Fruit fly (Drosophila melanogaster): ENCODE measurements around the gene CG4666.
A peak's percentile ranks its signal among the peaks of the same experiment; 100 is the strongest.

Gene CG4666

dm6 chrX:6067281-6068008, 10.1 kb downstream of the CG4666 start, which contains the start of gene CG5928 (continued):
- no peak for TF ChIP-seq CG4404 (GFP tag; IDR thresholded peaks at IDR 0.05)
- TF ChIP-seq CG14667 (GFP tag; IDR thresholded peaks at IDR 0.05): no peak
- TF ChIP-seq gcm2 (GFP tag; optimal IDR thresholded peaks at IDR 0.05): no peak
- peak; percentile 61 for TF ChIP-seq sisA (GFP tag; IDR thresholded peaks at IDR 0.05)
- no peak for TF ChIP-seq Taf1 (GFP tag; IDR thresholded peaks at IDR 0.05)
- no peak for TF ChIP-seq dm (GFP tag; optimal IDR thresholded peaks at IDR 0.05)
- TF ChIP-seq bab2 (GFP tag; optimal IDR thresholded peaks at IDR 0.05): no peak
- peak; percentile 5 for TF ChIP-seq CG6765 (GFP tag; optimal IDR thresholded peaks at IDR 0.05)
- TF ChIP-seq CG10959 (GFP tag; IDR thresholded peaks at IDR 0.05): no peak
- no peak for TF ChIP-seq CG1647 (GFP tag; optimal IDR thresholded peaks at IDR 0.05)
- no peak for TF ChIP-seq CG9932 (GFP tag; IDR thresholded peaks at IDR 0.05)
- TF ChIP-seq CG11723 (GFP tag; optimal IDR thresholded peaks at IDR 0.05): no peak
- TF ChIP-seq Rfx (GFP tag; IDR thresholded peaks at IDR 0.05): peak; percentile 17; the same call in 1 of the 2 replicates
- TF ChIP-seq Aef1 (GFP tag; IDR thresholded peaks at IDR 0.05): no peak; the same call in 2 of the 3 replicates
- no peak for TF ChIP-seq amos (GFP tag; IDR thresholded peaks at IDR 0.05; ENCODE audit: partially characterized antibody)
- no peak for TF ChIP-seq ase (GFP tag; IDR thresholded peaks at IDR 0.05)
- TF ChIP-seq luna (GFP tag; optimal IDR thresholded peaks at IDR 0.05): no peak
- no peak for TF ChIP-seq Bgb (GFP tag; IDR thresholded peaks at IDR 0.05; ENCODE audit: partially characterized antibody)
- TF ChIP-seq zen (tag; optimal IDR thresholded peaks at IDR 0.05): no peak
- TF ChIP-seq yki (optimal IDR thresholded peaks at IDR 0.05): no peak
- no peak for TF ChIP-seq CG1602 (GFP tag; optimal IDR thresholded peaks at IDR 0.05)
- TF ChIP-seq E2f1 (GFP tag; IDR thresholded peaks at IDR 0.05): peak; percentile 21; the same call in 1 of the 2 replicates
- TF ChIP-seq CG9437 (GFP tag; optimal IDR thresholded peaks at IDR 0.05): peak; percentile 15
- peak; percentile 41; the same call in 1 of the 3 replicates for TF ChIP-seq CG17361 (GFP tag; IDR thresholded peaks at IDR 0.05)
- TF ChIP-seq Trl (optimal IDR thresholded peaks at IDR 0.05): no peak
- no peak for TF ChIP-seq Trl (GFP tag; optimal IDR thresholded peaks at IDR 0.05)
- no peak for TF ChIP-seq bbx (GFP tag; IDR thresholded peaks at IDR 0.05; ENCODE audit: partially characterized antibody)
- TF ChIP-seq Hey (tag; optimal IDR thresholded peaks at IDR 0.05): no peak
- no peak for TF ChIP-seq sr (GFP tag; IDR thresholded peaks at IDR 0.05)
- peak; percentile 9; the same call in 1 of the 2 replicates for TF ChIP-seq sob (GFP tag; IDR thresholded peaks at IDR 0.05)
- TF ChIP-seq lab (GFP tag; optimal IDR thresholded peaks at IDR 0.05): peak; percentile 45
- no peak for TF ChIP-seq CG13287 (GFP tag; IDR thresholded peaks at IDR 0.05; ENCODE audit: partially characterized antibody)
- TF ChIP-seq CHES-1-like (GFP tag; optimal IDR thresholded peaks at IDR 0.05): no peak
- TF ChIP-seq CG30431 (GFP tag; optimal IDR thresholded peaks at IDR 0.05): no peak
- no peak for TF ChIP-seq MESR4 (GFP tag; optimal IDR thresholded peaks at IDR 0.05)
- TF ChIP-seq slp2 (GFP tag; optimal IDR thresholded peaks at IDR 0.05): no peak
- no peak for TF ChIP-seq aop (GFP tag; IDR thresholded peaks at IDR 0.05)
- TF ChIP-seq Ets97D (GFP tag; optimal IDR thresholded peaks at IDR 0.05): no peak
- no peak for TF ChIP-seq TFAM (GFP tag; optimal IDR thresholded peaks at IDR 0.05)
- TF ChIP-seq cg (GFP tag; optimal IDR thresholded peaks at IDR 0.05): no peak
- TF ChIP-seq Dip3 (GFP tag; optimal IDR thresholded peaks at IDR 0.05): no peak
- TF ChIP-seq CG12236 (GFP tag; optimal IDR thresholded peaks at IDR 0.05): no peak
- no peak for TF ChIP-seq lilli (GFP tag; optimal IDR thresholded peaks at IDR 0.05)
- TF ChIP-seq HLH54F (GFP tag; optimal IDR thresholded peaks at IDR 0.05): no peak
- TF ChIP-seq CG4617 (GFP tag; optimal IDR thresholded peaks at IDR 0.05; ENCODE audit: borderline replicate concordance): no peak
- no peak for TF ChIP-seq H2.0 (GFP tag; IDR thresholded peaks at IDR 0.05)
- TF ChIP-seq Sin3A (optimal IDR thresholded peaks at IDR 0.05): no peak
- TF ChIP-seq CG12391 (tag; optimal IDR thresholded peaks at IDR 0.05): peak; percentile 29
- no peak for TF ChIP-seq CG33557 (GFP tag; optimal IDR thresholded peaks at IDR 0.05)
- TF ChIP-seq CG13296 (GFP tag; optimal IDR thresholded peaks at IDR 0.05): peak; percentile 39
- TF ChIP-seq CG42726 (GFP tag; IDR thresholded peaks at IDR 0.05; ENCODE audit: partially characterized antibody): no peak
- TF ChIP-seq CG7987 (GFP tag; optimal IDR thresholded peaks at IDR 0.05): no peak
